Worm (Caenorhabditis elegans): Measurements from ENCODE around the gene C13B9.2.

Gene C13B9.2

ce11 chrIII:6601073-6601472 lies 19.0 kb upstream of the C13B9.2 start, which contains the start of gene let-765:
Gene let-765 (minus strand): TSS chrIII:6601173.
- TF ChIP-seq ceh-45 (GFP tag; IDR thresholded peaks at IDR 0.05), result no peak
- TF ChIP-seq eyg-1 (tag; optimal IDR thresholded peaks at IDR 0.05), result no peak
- TF ChIP-seq ceh-48 (tag; optimal IDR thresholded peaks at IDR 0.05), result no peak
- TF ChIP-seq ceh-24 (tag; optimal IDR thresholded peaks at IDR 0.05), result no peak
- no peak for TF ChIP-seq odd-2 (tag; optimal IDR thresholded peaks at IDR 0.05)
- no peak for TF ChIP-seq ttx-3 (tag; optimal IDR thresholded peaks at IDR 0.05)
- no peak for TF ChIP-seq ceh-22 (tag; optimal IDR thresholded peaks at IDR 0.05)
- TF ChIP-seq ceh-14 (tag; optimal IDR thresholded peaks at IDR 0.05), result no peak
- no peak for TF ChIP-seq rnt-1 (tag; optimal IDR thresholded peaks at IDR 0.05)
- no peak for TF ChIP-seq ets-4 (tag; optimal IDR thresholded peaks at IDR 0.05)
- TF ChIP-seq npax-4 (tag; optimal IDR thresholded peaks at IDR 0.05), result no peak
- TF ChIP-seq T23F11.4 (GFP tag; optimal IDR thresholded peaks at IDR 0.05), result no peak
- TF ChIP-seq elt-4 (tag; optimal IDR thresholded peaks at IDR 0.05), result no peak
- no peak for TF ChIP-seq gmeb-2 (tag; optimal IDR thresholded peaks at IDR 0.05)
- no peak for TF ChIP-seq Y22D7AL.16 (tag; optimal IDR thresholded peaks at IDR 0.05)
- TF ChIP-seq dve-1 (tag; optimal IDR thresholded peaks at IDR 0.05), result no peak
- TF ChIP-seq tbx-2 (tag; optimal IDR thresholded peaks at IDR 0.05), result no peak

ce11 chrIII:6603185-6603584 lies 16.9 kb upstream of the C13B9.2 start:
- TF ChIP-seq ttx-3 (tag; optimal IDR thresholded peaks at IDR 0.05) (no peak), Y22D7AL.16 (tag; optimal IDR thresholded peaks at IDR 0.05) (no peak), K02D7.2 (tag; optimal IDR thresholded peaks at IDR 0.05) (no peak), ceh-2 (tag; optimal IDR thresholded peaks at IDR 0.05) (no peak), hlh-30 (tag; optimal IDR thresholded peaks at IDR 0.05; ENCODE audit: insufficient read depth) (no peak), nhr-11 (tag; optimal IDR thresholded peaks at IDR 0.05) (no peak), K09A11.1 (tag; optimal IDR thresholded peaks at IDR 0.05; ENCODE audit: insufficient read depth) (no peak)

- no peak for TF ChIP-seq madf-2 (tag; optimal IDR thresholded peaks at IDR 0.05)
- TF ChIP-seq ceh-48 (tag; optimal IDR thresholded peaks at IDR 0.05), result no peak
- no peak for TF ChIP-seq pag-3 (tag; optimal IDR thresholded peaks at IDR 0.05; ENCODE audit: borderline replicate concordance)
- no peak for TF ChIP-seq fkh-6 (tag; optimal IDR thresholded peaks at IDR 0.05)
- no peak for TF ChIP-seq hlh-8 (tag; optimal IDR thresholded peaks at IDR 0.05)
- no peak for TF ChIP-seq pat-9 (tag; optimal IDR thresholded peaks at IDR 0.05)
- TF ChIP-seq ceh-19 (GFP tag; optimal IDR thresholded peaks at IDR 0.05), result no peak
- no peak for TF ChIP-seq pha-4 (tag; optimal IDR thresholded peaks at IDR 0.05)
- no peak for TF ChIP-seq nhr-232 (tag; optimal IDR thresholded peaks at IDR 0.05)
- TF ChIP-seq dmd-4 (tag; optimal IDR thresholded peaks at IDR 0.05; ENCODE audit: borderline replicate concordance), result no peak
- no peak for TF ChIP-seq pqm-1 (tag; optimal IDR thresholded peaks at IDR 0.05)
- TF ChIP-seq K09A11.1 (tag; optimal IDR thresholded peaks at IDR 0.05; ENCODE audit: insufficient read depth), result no peak
- no peak for TF ChIP-seq ceh-30 (tag; optimal IDR thresholded peaks at IDR 0.05)
- TF ChIP-seq ceh-34 (tag; optimal IDR thresholded peaks at IDR 0.05), result no peak
- TF ChIP-seq elt-4 (tag; optimal IDR thresholded peaks at IDR 0.05), result no peak
- no peak for TF ChIP-seq K02D7.2 (tag; optimal IDR thresholded peaks at IDR 0.05)
- TF ChIP-seq mec-3 (tag; optimal IDR thresholded peaks at IDR 0.05; ENCODE audit: borderline replicate concordance), result no peak
Measured at ce11 chrIII:6604317-6604716, 15.7 kb upstream of the C13B9.2 start.

DNA sequence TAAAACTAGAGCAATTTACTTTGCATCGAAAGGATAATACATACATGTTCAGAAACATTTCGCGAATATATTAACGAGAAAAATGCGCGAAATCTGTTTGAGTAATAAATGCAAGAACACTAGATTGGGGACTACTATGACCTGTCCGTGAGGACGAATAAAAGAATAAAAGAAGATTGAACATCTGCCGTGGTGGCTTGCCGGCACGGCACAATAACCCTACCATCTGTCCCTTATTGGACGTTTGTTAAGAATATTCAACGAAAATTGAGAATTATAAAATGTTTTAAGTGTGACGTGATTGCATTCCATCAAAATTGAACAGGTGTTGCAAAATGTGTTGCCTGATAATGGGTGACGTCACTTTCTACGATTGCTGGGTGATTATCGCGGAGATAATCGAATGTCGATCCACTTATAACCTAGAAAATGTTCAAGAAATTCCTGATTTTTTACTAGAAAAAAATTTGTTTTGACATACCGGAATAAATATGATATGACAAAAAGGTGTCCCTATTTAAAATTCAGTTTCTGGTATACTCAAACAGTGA lies 14.5 kb upstream of the C13B9.2 start:
- TF ChIP-seq unc-55 (GFP tag; optimal IDR thresholded peaks at IDR 0.05), result peak; percentile 46
- no peak for TF ChIP-seq ceh-45 (GFP tag; IDR thresholded peaks at IDR 0.05)
- peak; percentile 4; the same call in 1 of the 2 replicates for TF ChIP-seq sox-2 (GFP tag; IDR thresholded peaks at IDR 0.05)
- peak; percentile 8 for TF ChIP-seq nfya-1 (tag; optimal IDR thresholded peaks at IDR 0.05)

Measured in whole organism, late embryonic.